Worm (Caenorhabditis elegans) whole organism, young adult: ENCODE measurements around the gene flp-32.

Source experiments
- dpl-1 ChIP-seq: fragments of 150-350 bp; optimal IDR thresholded peaks from 2 replicates; lab custom pipeline; 2014; ENCODE audit warnings: missing biosample characterization, missing genetic modification reagents, missing genetic modification characterization
- gei-17 ChIP-seq: fragments of 200-800 bp; sonication (Bioruptor generic); optimal IDR thresholded peaks from 2 replicates; lab custom pipeline; 2018; ENCODE audit warnings: mild to moderate bottlenecking, missing genetic modification characterization, missing compliant biosample characterization
- lag-1 ChIP-seq: fragments of 200-800 bp; sonication (Bioruptor generic); IDR thresholded peaks from 2 replicates; pipeline ENCODE4 v1.3.6; 2022; ENCODE audit warnings: missing genetic modification reagents, missing genetic modification characterization, missing compliant biosample characterization
- lin-35 ChIP-seq, 3 experiments: fragments of 150-350 bp in 2 of 3; sonication (generic microtip) in 1 of 3; optimal IDR thresholded peaks; 2 replicates each; lab custom pipeline; 2014 to 2018; ENCODE audit warnings: missing biosample characterization in 3 of 3, missing genetic modification characterization in 3 of 3, missing genetic modification reagents in 3 of 3
- lin-40 ChIP-seq: sonication (generic microtip); optimal IDR thresholded peaks from 2 replicates; lab custom pipeline; 2016; ENCODE audit warnings: missing genetic modification characterization, mild to moderate bottlenecking, missing compliant biosample characterization, missing genotype, missing genetic modification reagents
- snpc-4 ChIP-seq, 5 experiments: fragments of 150-350 bp in 1 of 5; sonication (generic microtip) in 4 of 5; optimal IDR thresholded peaks; 2 replicates each; lab custom pipeline; 2014 to 2018; ENCODE audit warnings: missing genetic modification characterization in 5 of 5, missing biosample characterization in 3 of 5, antibody characterized with exemption in 2 of 5, mild to moderate bottlenecking in 2 of 5, missing compliant biosample characterization in 2 of 5, missing genotype in 2 of 5, moderate library complexity in 2 of 5, missing genetic modification reagents in 1 of 5
- sptf-2 ChIP-seq: fragments of 200-800 bp; sonication (Bioruptor generic); optimal IDR thresholded peaks from 2 replicates; lab custom pipeline; 2018; ENCODE audit warnings: mild to moderate bottlenecking, missing genetic modification characterization, missing compliant biosample characterization
- unc-62 ChIP-seq: fragments of 150-350 bp; optimal IDR thresholded peaks from 2 replicates; lab custom pipeline; 2014; ENCODE audit warnings: missing biosample characterization, missing genetic modification reagents, missing genetic modification characterization
- ztf-26 ChIP-seq: sonication (generic microtip); optimal IDR thresholded peaks from 2 replicates; lab custom pipeline; 2017; ENCODE audit warnings: missing genetic modification characterization, missing compliant biosample characterization

- TF ChIP-seq dpl-1 (GFP tag; lab: Kevin White, UChicago) (no peak), gei-17 (GFP tag; lab: Kevin White, UChicago) (no peak), sptf-2 (GFP tag; lab: Kevin White, UChicago) (no peak), lin-35 (GFP tag; optimal IDR thresholded peaks at IDR 0.05; lab: Kevin White, UChicago) (no peak), unc-62 (GFP tag; lab: Kevin White, UChicago) (no peak), ztf-26 (no peak), snpc-4 (GFP tag; optimal IDR thresholded peaks at IDR 0.05; lab: Kevin White, UChicago) (no peak), snpc-4 (tag; optimal IDR thresholded peaks at IDR 0.05; lab: Kevin White, UChicago) (no peak), lin-40 (tag; lab: Kevin White, UChicago) (no peak), lag-1 (GFP tag; lab: Robert Waterston, UW) (no peak)
These were observed 12.9 kb upstream of the flp-32 start, which contains the start of gene F39D8.3 for ce11 chrX:15420671-15421070.
